Fruit fly (Drosophila melanogaster) whole organism, embryonic: Measurements from ENCODE around the gene CG5611.
A peak's percentile ranks its signal among the peaks of the same experiment; 100 is the strongest.

Experiments
- Bgb ChIP-seq: fragments of 200-800 bp; sonication (Bioruptor generic); IDR thresholded peaks from 2 replicates; pipeline ENCODE4 v1.3.6; 2022; ENCODE audit warnings: missing biosample characterization, missing genetic modification characterization; ENCODE audit not compliant: partially characterized antibody
- Blimp-1 ChIP-seq: fragments of 200-800 bp; sonication (Bioruptor generic); optimal IDR thresholded peaks from 3 replicates; lab custom pipeline; 2018; ENCODE audit warnings: missing biosample characterization, missing genetic modification characterization, mild to moderate bottlenecking, moderate library complexity, missing genetic modification reagents
- CG11398 ChIP-seq: fragments of 200-800 bp; sonication (Bioruptor generic); optimal IDR thresholded peaks from 2 replicates; lab custom pipeline; 2016; ENCODE audit warnings: missing biosample characterization, missing genetic modification characterization
- CG11696 ChIP-seq: fragments of 200-800 bp; sonication (Bioruptor generic); IDR thresholded peaks from 2 replicates; pipeline ENCODE4 v1.3.6; 2022; ENCODE audit warnings: missing biosample characterization, missing genetic modification characterization
- CG15479 ChIP-seq: fragments of 200-800 bp; sonication (Bioruptor generic); optimal IDR thresholded peaks from 3 replicates; lab custom pipeline; 2019; ENCODE audit warnings: missing biosample characterization, mild to moderate bottlenecking, missing genetic modification characterization, moderate library complexity
- CG15514 ChIP-seq: fragments of 200-800 bp; sonication (Bioruptor generic); optimal IDR thresholded peaks from 3 replicates; lab custom pipeline; 2017; ENCODE audit warnings: missing biosample characterization, missing genetic modification characterization, mild to moderate bottlenecking, moderate library complexity, missing genetic modification reagents
- CG16779 ChIP-seq: fragments of 200-800 bp; sonication (Bioruptor generic); IDR thresholded peaks from 2 replicates; pipeline ENCODE4 v1.3.6; 2022; ENCODE audit warnings: missing biosample characterization, missing genetic modification characterization
- CG17359 ChIP-seq: fragments of 200-800 bp; sonication (Bioruptor generic); optimal IDR thresholded peaks from 3 replicates; lab custom pipeline; 2018; ENCODE audit warnings: missing biosample characterization, mild to moderate bottlenecking, missing genetic modification characterization, moderate library complexity
- CG34422 ChIP-seq: fragments of 200-800 bp; sonication (Bioruptor generic); IDR thresholded peaks from 3 replicates; pipeline ENCODE4 v1.3.6; 2022; ENCODE audit warnings: missing biosample characterization, missing genetic modification characterization
- CG3838 ChIP-seq: fragments of 200-800 bp; sonication (Bioruptor generic); optimal IDR thresholded peaks from 3 replicates; lab custom pipeline; 2016; ENCODE audit warnings: missing biosample characterization, missing genetic modification characterization
- CG5953 ChIP-seq: fragments of 200-800 bp; sonication (Bioruptor generic); IDR thresholded peaks from 2 replicates; pipeline ENCODE4 v1.3.6; 2022; ENCODE audit warnings: missing biosample characterization, missing genetic modification characterization
- CG7839 ChIP-seq: fragments of 200-800 bp; sonication (Bioruptor generic); optimal IDR thresholded peaks from 3 replicates; lab custom pipeline; 2018; ENCODE audit warnings: missing biosample characterization, mild to moderate bottlenecking, missing genetic modification characterization, moderate library complexity
- CG7928 ChIP-seq: fragments of 200-800 bp; sonication (Bioruptor generic); optimal IDR thresholded peaks from 2 replicates; lab custom pipeline; 2017; ENCODE audit warnings: missing biosample characterization, mild to moderate bottlenecking, missing genetic modification characterization
- CG8944 ChIP-seq: fragments of 200-800 bp; sonication (Bioruptor generic); optimal IDR thresholded peaks from 3 replicates; lab custom pipeline; 2016; ENCODE audit warnings: missing biosample characterization, missing genetic modification characterization
- CG9215 ChIP-seq: fragments of 200-800 bp; sonication (Bioruptor generic); IDR thresholded peaks from 2 replicates; pipeline ENCODE4 v1.3.6; 2022; ENCODE audit warnings: missing biosample characterization, missing genetic modification characterization
- D19A ChIP-seq: fragments of 200-800 bp; optimal IDR thresholded peaks from 3 replicates; lab custom pipeline; 2019; ENCODE audit warnings: missing biosample characterization, mild to moderate bottlenecking, missing genetic modification characterization, moderate library complexity
- Dek ChIP-seq: fragments of 200-800 bp; sonication (Bioruptor generic); optimal IDR thresholded peaks from 3 replicates; lab custom pipeline; 2019; ENCODE audit warnings: missing biosample characterization, mild to moderate bottlenecking, missing genetic modification characterization, moderate library complexity
- Gug ChIP-seq: fragments of 200-800 bp; sonication (Bioruptor generic); IDR thresholded peaks from 4 replicates; pipeline ENCODE4 v1.3.6; 2022; ENCODE audit warnings: missing biosample characterization, missing genetic modification characterization
- Hr51 ChIP-seq, 2 experiments: fragments of 200-800 bp; sonication (Bioruptor generic); optimal IDR thresholded peaks; 2 replicates in 1 of 2; 3 replicates in 1 of 2; lab custom pipeline; 2016 to 2018; ENCODE audit warnings: missing biosample characterization in 2 of 2, missing genetic modification characterization in 2 of 2, mild to moderate bottlenecking in 1 of 2, moderate library complexity in 1 of 2
- Hsf ChIP-seq: fragments of 200-800 bp; sonication (Bioruptor generic); optimal IDR thresholded peaks from 3 replicates; lab custom pipeline; 2016; ENCODE audit warnings: missing biosample characterization, missing genetic modification characterization
- Jarid2 ChIP-seq: fragments of 200-800 bp; sonication (Bioruptor generic); optimal IDR thresholded peaks from 3 replicates; lab custom pipeline; 2017; ENCODE audit warnings: mild to moderate bottlenecking, missing biosample characterization, missing genetic modification reagents, missing genetic modification characterization
- Med ChIP-seq: fragments of 200-800 bp; sonication (Bioruptor generic); peaks from one replicate; lab custom pipeline; 2016; ENCODE audit warnings: missing biosample characterization, missing genetic modification characterization, mild to moderate bottlenecking, inconsistent platforms, moderate library complexity
- NFAT ChIP-seq: fragments of 200-800 bp; sonication (Bioruptor generic); IDR thresholded peaks from 2 replicates; pipeline ENCODE4 v1.3.6; 2022; ENCODE audit warnings: missing biosample characterization, missing genetic modification characterization
- NK7.1 ChIP-seq: fragments of 200-800 bp; sonication (Bioruptor generic); optimal IDR thresholded peaks from 3 replicates; lab custom pipeline; 2016; ENCODE audit warnings: missing biosample characterization, missing genetic modification characterization
- Oli ChIP-seq: fragments of 200-800 bp; sonication (Bioruptor generic); optimal IDR thresholded peaks from 2 replicates; lab custom pipeline; 2018; ENCODE audit warnings: missing biosample characterization, mild to moderate bottlenecking, missing genetic modification characterization, moderate library complexity
- Pdp1 ChIP-seq, 2 experiments: fragments of 200-800 bp; sonication (Bioruptor generic); optimal IDR thresholded peaks; 3 replicates each; lab custom pipeline; 2016; ENCODE audit warnings: missing biosample characterization in 2 of 2, missing genetic modification characterization in 2 of 2, mild to moderate bottlenecking in 1 of 2, moderate library complexity in 1 of 2
- Six4 ChIP-seq: fragments of 200-800 bp; sonication (Bioruptor generic); optimal IDR thresholded peaks from 2 replicates; lab custom pipeline; 2016; ENCODE audit warnings: missing biosample characterization, missing genetic modification characterization
- abd-A ChIP-seq: fragments of 200-800 bp; sonication (Bioruptor generic); optimal IDR thresholded peaks from 3 replicates; lab custom pipeline; 2019; ENCODE audit warnings: missing biosample characterization, mild to moderate bottlenecking, missing genetic modification characterization, moderate library complexity
- al ChIP-seq: fragments of 200-800 bp; sonication (Bioruptor generic); IDR thresholded peaks from 2 replicates; pipeline ENCODE4 v1.3.6; 2022; ENCODE audit warnings: missing biosample characterization, missing genetic modification characterization
- ato ChIP-seq: fragments of 200-800 bp; sonication (Bioruptor generic); IDR thresholded peaks from 2 replicates; pipeline ENCODE4 v1.3.6; 2022; ENCODE audit warnings: missing biosample characterization, missing genetic modification characterization; ENCODE audit not compliant: partially characterized antibody
- en ChIP-seq: fragments of 200-800 bp; sonication (Bioruptor generic); optimal IDR thresholded peaks from 2 replicates; lab custom pipeline; 2016; ENCODE audit warnings: missing biosample characterization, missing genetic modification characterization
- gem ChIP-seq: fragments of 200-800 bp; sonication (Bioruptor generic); optimal IDR thresholded peaks from 2 replicates; lab custom pipeline; 2019; ENCODE audit warnings: missing biosample characterization, mild to moderate bottlenecking, missing genetic modification characterization, moderate library complexity
- grau ChIP-seq: fragments of 200-800 bp; optimal IDR thresholded peaks from 3 replicates; lab custom pipeline; 2019; ENCODE audit warnings: missing biosample characterization, mild to moderate bottlenecking, missing genetic modification characterization, moderate library complexity
- gt ChIP-seq: fragments of 200-800 bp; sonication (Bioruptor generic); IDR thresholded peaks from 2 replicates; pipeline ENCODE4 v1.3.6; 2022; ENCODE audit warnings: missing biosample characterization, missing genetic modification characterization
- lab ChIP-seq: fragments of 200-800 bp; sonication (Bioruptor generic); optimal IDR thresholded peaks from 3 replicates; lab custom pipeline; 2017; ENCODE audit warnings: missing biosample characterization, missing genetic modification characterization, mild to moderate bottlenecking, moderate library complexity, missing genetic modification reagents
- nmo ChIP-seq: fragments of 200-800 bp; sonication (Bioruptor generic); optimal IDR thresholded peaks from 2 replicates; lab custom pipeline; 2018; ENCODE audit warnings: missing biosample characterization, mild to moderate bottlenecking, missing genetic modification characterization, moderate library complexity
- otp ChIP-seq: fragments of 200-800 bp; sonication (Bioruptor generic); IDR thresholded peaks from 3 replicates; pipeline ENCODE4, ENCODE4 v1.3.6; 2022; ENCODE audit warnings: missing biosample characterization, missing genetic modification characterization
- pzg ChIP-seq: fragments of 200-800 bp; sonication (Bioruptor generic); optimal IDR thresholded peaks from 3 replicates; lab custom pipeline; 2018; ENCODE audit warnings: missing biosample characterization, mild to moderate bottlenecking, missing genetic modification characterization, moderate library complexity
- row ChIP-seq: fragments of 200-800 bp; sonication (Bioruptor generic); IDR thresholded peaks from 3 replicates; pipeline ENCODE4 v1.3.6; 2022; ENCODE audit warnings: missing biosample characterization, missing genetic modification characterization
- sc ChIP-seq, 3 experiments: fragments of >200 bp in 2 of 3; fragments of 200-800 bp in 1 of 3; sonication (Bioruptor generic) in 1 of 3; optimal IDR thresholded peaks; 2 replicates in 2 of 3; 3 replicates in 1 of 3; lab custom pipeline; 2017; ENCODE audit warnings: mild to moderate bottlenecking in 1 of 3, missing biosample characterization in 1 of 3, missing genetic modification characterization in 1 of 3, missing genetic modification reagents in 1 of 3
- sens ChIP-seq: fragments of 200-800 bp; sonication (Bioruptor generic); peaks from one replicate; lab custom pipeline; 2016; ENCODE audit warnings: missing biosample characterization, missing genetic modification characterization
- seq ChIP-seq: fragments of 200-800 bp; sonication (Bioruptor generic); IDR thresholded peaks from 2 replicates; pipeline ENCODE4 v1.3.6; 2022; ENCODE audit warnings: missing biosample characterization, missing genetic modification characterization
- sima ChIP-seq: fragments of 200-800 bp; sonication (Bioruptor generic); optimal IDR thresholded peaks from 2 replicates; lab custom pipeline; 2016; ENCODE audit warnings: missing biosample characterization, missing genetic modification characterization
- slp2 ChIP-seq: fragments of 200-800 bp; sonication (Bioruptor generic); optimal IDR thresholded peaks from 2 replicates; lab custom pipeline; 2016; ENCODE audit warnings: missing biosample characterization, missing genetic modification characterization
- tll ChIP-seq, 2 experiments: fragments of 200-800 bp in 1 of 2; fragments of >200 bp in 1 of 2; sonication (Bioruptor generic) in 1 of 2; optimal IDR thresholded peaks; 2 replicates each; lab custom pipeline; 2017 to 2019; ENCODE audit warnings: missing biosample characterization in 2 of 2, missing genetic modification characterization in 2 of 2, mild to moderate bottlenecking in 1 of 2, moderate library complexity in 1 of 2
- zen2 ChIP-seq: fragments of 200-800 bp; sonication (Bioruptor generic); IDR thresholded peaks from 3 replicates; pipeline ENCODE4 v1.3.6; 2022; ENCODE audit warnings: missing biosample characterization, missing genetic modification characterization; ENCODE audit not compliant: partially characterized antibody

CG5611 gene

dm6 chr3R:27609118-27610042, 26.5 kb downstream of the CG5611 start (continued):
- no peak for TF ChIP-seq sc (optimal IDR thresholded peaks at IDR 0.05; lab: Kevin White, UChicago)
- no peak for TF ChIP-seq sc (GFP tag; optimal IDR thresholded peaks at IDR 0.05; lab: Kevin White, UChicago)
- peak; percentile 87 for TF ChIP-seq Med (GFP tag; lab: Kevin White, UChicago)

- TF ChIP-seq gem (tag; lab: Kevin White, UChicago), result peak; percentile 22
- TF ChIP-seq grau, result peak; percentile 68
- no peak for TF ChIP-seq Hsf
- TF ChIP-seq tll (GFP tag; optimal IDR thresholded peaks at IDR 0.05; lab: Kevin White, UChicago), result no peak
- TF ChIP-seq CG7839 (tag; lab: Kevin White, UChicago), result peak; percentile 16
- TF ChIP-seq CG8944 (GFP tag; lab: Kevin White, UChicago), result no peak
- TF ChIP-seq Dek (tag; lab: Kevin White, UChicago), result no peak
- no peak for TF ChIP-seq CG7928
- TF ChIP-seq CG15479 (GFP tag; lab: Kevin White, UChicago), result no peak
- peak; percentile 39 for TF ChIP-seq row
- TF ChIP-seq Six4 (GFP tag; lab: Kevin White, UChicago), result no peak
- TF ChIP-seq NK7.1 (GFP tag; lab: Kevin White, UChicago), result no peak
- TF ChIP-seq nmo (GFP tag; lab: Kevin White, UChicago), result no peak
- TF ChIP-seq NFAT (GFP tag; lab: Robert Waterston, UW), result no peak
- TF ChIP-seq otp (GFP tag; lab: Robert Waterston, UW), result no peak
- TF ChIP-seq zen2 (GFP tag; lab: Robert Waterston, UW), result no peak
- TF ChIP-seq gt (GFP tag; lab: Robert Waterston, UW), result no peak
- no peak for TF ChIP-seq Hr51 (GFP tag; optimal IDR thresholded peaks at IDR 0.05; lab: Kevin White, UChicago)
- no peak for TF ChIP-seq CG11398 (GFP tag; lab: Kevin White, UChicago)
- no peak for TF ChIP-seq CG15514 (GFP tag; lab: Kevin White, UChicago)
- TF ChIP-seq pzg, result no peak
- TF ChIP-seq lab (GFP tag; lab: Kevin White, UChicago), result peak; percentile 3
- no peak for TF ChIP-seq CG11696 (GFP tag; lab: Robert Waterston, UW)
- TF ChIP-seq Bgb, result no peak
- TF ChIP-seq en (GFP tag; lab: Kevin White, UChicago), result no peak
- no peak for TF ChIP-seq D19A (tag; lab: Kevin White, UChicago)
- peak; percentile 50 for TF ChIP-seq sens (GFP tag; lab: Kevin White, UChicago)
Measured at dm6 chr3R:27608536-27608935, 27.3 kb downstream of the CG5611 start.

- TF ChIP-seq Pdp1 (GFP tag; optimal IDR thresholded peaks at IDR 0.05; lab: Kevin White, UChicago) (no peak), CG34422 (GFP tag; lab: Robert Waterston, UW) (peak; percentile 41; the same call in 1 of the 3 replicates), sima (GFP tag; lab: Kevin White, UChicago) (no peak), CG16779 (peak; percentile 70), Jarid2 (peak; percentile 70), Blimp-1 (no peak), CG5953 (GFP tag; lab: Robert Waterston, UW) (no peak), CG3838 (GFP tag; lab: Kevin White, UChicago) (no peak), Gug (0 out of 4 replicates have a peak, but pooled peaks have one; percentile 7), abd-A (tag; lab: Kevin White, UChicago) (peak; percentile 49), CG17359 (no peak), seq (GFP tag; lab: Robert Waterston, UW) (no peak), CG9215 (no peak), slp2 (GFP tag; lab: Kevin White, UChicago) (no peak), al (GFP tag; lab: Robert Waterston, UW) (no peak), ato (GFP tag; lab: Robert Waterston, UW) (peak; percentile 36; the same call in 1 of the 2 replicates), Oli (tag; lab: Kevin White, UChicago) (no peak)
Measured at dm6 chr3R:27608000-27608399, 27.9 kb downstream of the CG5611 start.
